Worm (Caenorhabditis elegans) whole organism, L2 larva: ENCODE results near the gene F16G10.6.

Experiments used
- aly-2 ChIP-seq: fragments of 150-350 bp; optimal IDR thresholded peaks from 2 replicates; lab custom pipeline; 2014; ENCODE audit warnings: missing biosample characterization, missing genetic modification characterization
- ama-1 ChIP-seq: fragments of 150-350 bp; optimal IDR thresholded peaks from 2 replicates; lab custom pipeline; 2018; ENCODE audit warnings: inconsistent platforms
- ceh-82 ChIP-seq: fragments of 150-350 bp; optimal IDR thresholded peaks from 2 replicates; lab custom pipeline; 2014; ENCODE audit warnings: missing biosample characterization, missing genetic modification characterization
- crh-2 ChIP-seq: sonication (generic microtip); optimal IDR thresholded peaks from 2 replicates; lab custom pipeline; 2017; ENCODE audit warnings: missing biosample characterization, missing genetic modification characterization
- dmd-4 ChIP-seq: sonication (generic microtip); optimal IDR thresholded peaks from 2 replicates; lab custom pipeline; 2017; ENCODE audit warnings: missing biosample characterization, missing genetic modification characterization
- elt-1 ChIP-seq: fragments of 150-350 bp; optimal IDR thresholded peaks from 2 replicates; lab custom pipeline; 2014; ENCODE audit warnings: missing biosample characterization, missing genetic modification characterization
- mdl-1 ChIP-seq, 2 experiments: fragments of 150-350 bp in 1 of 2; sonication (generic microtip) in 1 of 2; optimal IDR thresholded peaks; 2 replicates each; lab custom pipeline; 2017; ENCODE audit warnings: missing biosample characterization in 2 of 2, missing genetic modification characterization in 2 of 2
- nhr-10 ChIP-seq: sonication (generic microtip); optimal IDR thresholded peaks from 2 replicates; lab custom pipeline; 2017; ENCODE audit warnings: missing biosample characterization, missing genetic modification characterization
- nhr-237 ChIP-seq: fragments of 150-350 bp; optimal IDR thresholded peaks from 2 replicates; lab custom pipeline; 2014; ENCODE audit warnings: missing biosample characterization, missing genetic modification characterization
- nhr-77 ChIP-seq: fragments of 150-350 bp; optimal IDR thresholded peaks from 2 replicates; lab custom pipeline; 2014; ENCODE audit warnings: missing biosample characterization, missing genetic modification characterization
- sem-4 ChIP-seq: fragments of 150-350 bp; optimal IDR thresholded peaks from 2 replicates; lab custom pipeline; 2014; ENCODE audit warnings: missing biosample characterization, missing genetic modification reagents, missing genetic modification characterization
- snpc-4 ChIP-seq: fragments of 150-350 bp; optimal IDR thresholded peaks from 2 replicates; lab custom pipeline; 2014; ENCODE audit warnings: missing biosample characterization, missing genetic modification characterization
- ztf-1 ChIP-seq: fragments of 200-800 bp; sonication (Bioruptor generic); conservative IDR thresholded peaks from 2 replicates; pipeline ENCODE4 v1.3.6; 2022; ENCODE audit warnings: missing genetic modification characterization, missing compliant biosample characterization
- ztf-11 ChIP-seq: sonication (generic microtip); optimal IDR thresholded peaks from 2 replicates; lab custom pipeline; 2017; ENCODE audit warnings: missing biosample characterization, missing genetic modification characterization

DNA sequence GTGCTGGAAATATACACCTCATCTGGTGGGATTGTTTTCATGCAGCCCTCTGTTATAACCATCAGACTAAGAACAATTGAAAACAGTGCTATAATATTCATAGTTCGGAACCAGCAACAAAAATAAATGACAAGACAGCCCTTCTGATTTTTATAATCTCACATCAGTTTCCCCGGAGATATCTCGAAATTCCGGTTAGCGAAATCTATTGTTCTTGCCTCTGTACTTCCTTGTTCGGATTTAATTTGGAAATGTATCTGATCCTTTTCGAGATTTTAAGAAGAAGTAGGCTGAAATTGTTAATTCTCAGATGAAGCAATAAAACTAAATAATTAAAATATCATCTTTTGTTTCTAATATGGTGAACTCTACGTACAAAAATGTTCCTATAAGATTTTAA is 14.0 kb downstream of the F16G10.6 start, which contains the start of gene F43C11.11:
- TF ChIP-seq ztf-11 (no peak), ztf-1 (no peak), ceh-82 (tag; lab: Kevin White, UChicago) (no peak), mdl-1 (tag; optimal IDR thresholded peaks at IDR 0.05; lab: Kevin White, UChicago) (no peak), elt-1 (tag; lab: Kevin White, UChicago) (no peak), snpc-4 (tag; lab: Kevin White, UChicago) (no peak), crh-2 (tag; lab: Kevin White, UChicago) (no peak), ama-1 (lab: Kevin White, UChicago) (no peak), nhr-10 (tag; lab: Kevin White, UChicago) (no peak), dmd-4 (tag; lab: Kevin White, UChicago) (no peak), sem-4 (tag; lab: Kevin White, UChicago) (no peak), nhr-77 (no peak), aly-2 (no peak), nhr-237 (tag; lab: Kevin White, UChicago) (no peak)
